Fruit fly (Drosophila melanogaster) whole organism, embryonic: ENCODE measurements around the gene CG33288.

ENCODE experiments used
- Sin3A ChIP-seq: fragments of >200 bp; optimal IDR thresholded peaks from 2 replicates; lab custom pipeline; 2018
- dan ChIP-seq: fragments of 200-800 bp; sonication (Bioruptor generic); IDR thresholded peaks from 2 replicates; pipeline ENCODE4 v1.3.6; 2022; ENCODE audit warnings: missing biosample characterization, missing genetic modification characterization
- her ChIP-seq: fragments of 200-800 bp; sonication (Bioruptor generic); optimal IDR thresholded peaks from 2 replicates; lab custom pipeline; 2016; ENCODE audit warnings: missing biosample characterization, missing genetic modification characterization
- inv ChIP-seq: fragments of 200-800 bp; sonication (Bioruptor generic); IDR thresholded peaks from 2 replicates; pipeline ENCODE4 v1.3.6; 2022; ENCODE audit warnings: missing biosample characterization, missing genetic modification characterization; ENCODE audit not compliant: partially characterized antibody
- wor ChIP-seq: fragments of 200-800 bp; sonication (Bioruptor generic); IDR thresholded peaks from 2 replicates; pipeline ENCODE4 v1.3.6; 2022; ENCODE audit warnings: missing biosample characterization, missing genetic modification characterization

DNA sequence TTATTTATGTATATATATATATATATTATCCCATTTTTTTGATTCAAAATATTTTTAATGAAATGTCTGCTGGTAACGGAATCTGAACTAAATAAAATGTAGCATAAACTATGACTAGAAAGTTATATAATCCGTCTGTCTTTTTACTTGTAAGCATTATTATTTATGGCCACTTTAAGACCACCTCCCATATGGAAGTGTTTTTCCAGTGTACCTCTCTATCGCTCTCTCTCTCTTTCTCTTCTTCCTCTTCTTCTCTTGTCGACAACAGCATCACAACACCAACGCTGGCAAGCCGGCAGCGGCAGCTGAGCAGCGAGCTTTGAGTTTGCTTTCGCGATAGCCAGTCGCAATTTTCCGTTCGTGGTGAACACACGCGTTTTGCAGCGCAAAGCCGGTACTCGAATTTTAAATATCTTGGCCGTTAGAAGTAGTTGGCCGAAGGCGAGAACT is 45.4 kb upstream of the CG33288 start, which contains the start of gene rgn:
- TF ChIP-seq Sin3A (no peak), wor (GFP tag; lab: Robert Waterston, UW) (no peak), her (GFP tag; lab: Kevin White, UChicago) (peak; percentile 44), inv (GFP tag; lab: Robert Waterston, UW) (no peak), dan (no peak)
